Worm (Caenorhabditis elegans) whole organism, L4 larva: ENCODE results near the gene snr-4.

ENCODE experiments used
- Y75B8A.6 ChIP-seq: fragments of 200-800 bp; sonication (Bioruptor generic); IDR thresholded peaks from 2 replicates; pipeline ENCODE4 v1.3.6; 2022; ENCODE audit warnings: missing genetic modification reagents, missing genetic modification characterization, missing compliant biosample characterization
- aha-1 ChIP-seq: fragments of 150-350 bp; peaks from one replicate; lab custom pipeline; 2014; ENCODE audit warnings: missing biosample characterization, missing genetic modification characterization
- ceh-28 ChIP-seq: fragments of 150-350 bp; optimal IDR thresholded peaks from 2 replicates; lab custom pipeline; 2014; ENCODE audit warnings: missing biosample characterization, missing genetic modification reagents, missing genetic modification characterization
- ceh-32 ChIP-seq: sonication (generic microtip); optimal IDR thresholded peaks from 2 replicates; lab custom pipeline; 2016; ENCODE audit warnings: mild to moderate bottlenecking, missing genetic modification characterization, missing compliant biosample characterization; ENCODE audit not compliant: poor library complexity
- ces-1 ChIP-seq: fragments of 150-350 bp; sonication (generic microtip); optimal IDR thresholded peaks from 4 replicates; lab custom pipeline; 2014; ENCODE audit warnings: missing biosample characterization, missing genetic modification reagents, missing genetic modification characterization
- daf-16 ChIP-seq, 3 experiments: sonication (generic microtip); optimal IDR thresholded peaks; 2 replicates each; lab custom pipeline; 2016 to 2017; ENCODE audit warnings: missing genetic modification characterization in 3 of 3, missing genetic modification reagents in 3 of 3, mild to moderate bottlenecking in 2 of 3, missing compliant biosample characterization in 2 of 3, missing biosample characterization in 1 of 3, moderate library complexity in 1 of 3
- dmd-6 ChIP-seq: fragments of 200-800 bp; sonication (Bioruptor generic); IDR thresholded peaks from 2 replicates; pipeline ENCODE4 v1.3.6; 2022; ENCODE audit warnings: missing genetic modification reagents, missing genetic modification characterization, missing compliant biosample characterization
- dmd-8 ChIP-seq: fragments of 200-800 bp; sonication (Bioruptor generic); IDR thresholded peaks from 2 replicates; pipeline ENCODE4 v1.3.6; 2022; ENCODE audit warnings: missing genetic modification characterization, missing compliant biosample characterization
- dpl-1 ChIP-seq: fragments of 150-350 bp; optimal IDR thresholded peaks from 2 replicates; lab custom pipeline; 2014; ENCODE audit warnings: missing biosample characterization, missing genetic modification reagents, missing genetic modification characterization
- dve-1 ChIP-seq: sonication (generic microtip); optimal IDR thresholded peaks from 2 replicates; lab custom pipeline; 2017; ENCODE audit warnings: antibody characterized with exemption, mild to moderate bottlenecking, missing genetic modification characterization, missing compliant biosample characterization; ENCODE audit not compliant: insufficient read depth
- hlh-11 ChIP-seq: fragments of 200-800 bp; sonication (Bioruptor generic); optimal IDR thresholded peaks from 2 replicates; lab custom pipeline; 2018; ENCODE audit warnings: mild to moderate bottlenecking, missing genetic modification characterization, missing compliant biosample characterization
- lim-7 ChIP-seq: fragments of 200-800 bp; sonication (Bioruptor generic); IDR thresholded peaks from 2 replicates; pipeline ENCODE4 v1.3.6; 2022; ENCODE audit warnings: missing genetic modification characterization, missing compliant biosample characterization
- lin-1 ChIP-seq: fragments of 200-800 bp; sonication (Bioruptor generic); IDR thresholded peaks from 2 replicates; pipeline ENCODE4 v1.3.6; 2022; ENCODE audit warnings: missing genetic modification reagents, missing genetic modification characterization, missing compliant biosample characterization
- lin-13 ChIP-seq: fragments of 150-350 bp; optimal IDR thresholded peaks from 2 replicates; lab custom pipeline; 2014; ENCODE audit warnings: missing biosample characterization, missing genetic modification reagents, missing genetic modification characterization
- lin-39 ChIP-seq: fragments of 150-350 bp; optimal IDR thresholded peaks from 2 replicates; lab custom pipeline; 2014; ENCODE audit warnings: missing biosample characterization, missing genetic modification reagents, missing genetic modification characterization
- mxl-3 ChIP-seq: fragments of 200-800 bp; sonication (Bioruptor generic); optimal IDR thresholded peaks from 2 replicates; lab custom pipeline; 2018; ENCODE audit warnings: mild to moderate bottlenecking, missing genetic modification characterization, missing compliant biosample characterization
- nhr-237 ChIP-seq: sonication (generic microtip); optimal IDR thresholded peaks from 2 replicates; lab custom pipeline; 2017; ENCODE audit warnings: missing biosample characterization, missing genetic modification characterization
- nhr-28 ChIP-seq: fragments of 150-350 bp; optimal IDR thresholded peaks from 2 replicates; lab custom pipeline; 2014; ENCODE audit warnings: missing biosample characterization, missing genetic modification characterization
- nhr-41 ChIP-seq: fragments of 200-800 bp; sonication (Bioruptor generic); IDR thresholded peaks from 2 replicates; pipeline ENCODE4 v1.3.6; 2022; ENCODE audit warnings: missing genetic modification reagents, missing genetic modification characterization, missing compliant biosample characterization
- nhr-48 ChIP-seq: sonication (generic microtip); optimal IDR thresholded peaks from 2 replicates; lab custom pipeline; 2016; ENCODE audit warnings: mild to moderate bottlenecking, missing genetic modification characterization, missing compliant biosample characterization
- nhr-77 ChIP-seq: fragments of 150-350 bp; optimal IDR thresholded peaks from 2 replicates; lab custom pipeline; 2014; ENCODE audit warnings: missing biosample characterization, missing genetic modification characterization
- php-3 ChIP-seq: fragments of 200-800 bp; sonication (Bioruptor generic); IDR thresholded peaks from 2 replicates; pipeline ENCODE4 v1.3.6; 2022; ENCODE audit warnings: missing genetic modification reagents, missing genetic modification characterization, missing compliant biosample characterization
- pqm-1 ChIP-seq: sonication (generic microtip); optimal IDR thresholded peaks from 2 replicates; lab custom pipeline; 2017; ENCODE audit warnings: missing biosample characterization, missing genetic modification characterization
- rbr-2 ChIP-seq: sonication (generic microtip); optimal IDR thresholded peaks from 2 replicates; lab custom pipeline; 2016; ENCODE audit warnings: missing genotype, missing genetic modification characterization, missing compliant biosample characterization
- saeg-2 ChIP-seq: fragments of 200-800 bp; sonication (Bioruptor generic); IDR thresholded peaks from 2 replicates; pipeline ENCODE4 v1.3.6; 2022; ENCODE audit warnings: missing genetic modification reagents, missing genetic modification characterization, missing compliant biosample characterization
- set-16 ChIP-seq: fragments of 200-800 bp; sonication (Bioruptor generic); IDR thresholded peaks from 2 replicates; pipeline ENCODE4 v1.3.6; 2022; ENCODE audit warnings: missing genetic modification reagents, missing genetic modification characterization, missing compliant biosample characterization
- snpc-4 ChIP-seq: fragments of 150-350 bp; optimal IDR thresholded peaks from 2 replicates; lab custom pipeline; 2014; ENCODE audit warnings: missing biosample characterization, missing genetic modification characterization
- spr-1 ChIP-seq: sonication (generic microtip); optimal IDR thresholded peaks from 2 replicates; lab custom pipeline; 2016; ENCODE audit warnings: mild to moderate bottlenecking, missing genetic modification characterization, missing compliant biosample characterization
- spr-3 ChIP-seq: fragments of 200-800 bp; sonication (Bioruptor generic); optimal IDR thresholded peaks from 2 replicates; lab custom pipeline; 2018; ENCODE audit warnings: mild to moderate bottlenecking, missing genetic modification characterization, missing compliant biosample characterization
- unc-130 ChIP-seq: sonication (generic microtip); optimal IDR thresholded peaks from 2 replicates; lab custom pipeline; 2016; ENCODE audit warnings: missing genetic modification reagents, missing genetic modification characterization, missing compliant biosample characterization
- unc-62 ChIP-seq, 3 experiments: fragments of 150-350 bp in 1 of 3; sonication (generic microtip); optimal IDR thresholded peaks in 2 of 3; peaks in 1 of 3; 1 replicate in 1 of 3; 2 replicates in 2 of 3; lab custom pipeline; 2014 to 2017; ENCODE audit warnings: missing biosample characterization in 3 of 3, missing genetic modification characterization in 3 of 3, missing genetic modification reagents in 3 of 3, missing genotype in 1 of 3
- zip-11 ChIP-seq: fragments of 200-800 bp; sonication (Bioruptor generic); IDR thresholded peaks from 2 replicates; pipeline ENCODE4 v1.3.6; 2022; ENCODE audit warnings: missing genetic modification characterization, missing compliant biosample characterization
- zip-2 ChIP-seq: fragments of 150-350 bp; optimal IDR thresholded peaks from 2 replicates; lab custom pipeline; 2014; ENCODE audit warnings: missing biosample characterization, missing genetic modification characterization
- ztf-11 ChIP-seq: fragments of 150-350 bp; optimal IDR thresholded peaks from 2 replicates; lab custom pipeline; 2014; ENCODE audit warnings: missing biosample characterization, missing genetic modification characterization

snr-4 gene

DNA sequence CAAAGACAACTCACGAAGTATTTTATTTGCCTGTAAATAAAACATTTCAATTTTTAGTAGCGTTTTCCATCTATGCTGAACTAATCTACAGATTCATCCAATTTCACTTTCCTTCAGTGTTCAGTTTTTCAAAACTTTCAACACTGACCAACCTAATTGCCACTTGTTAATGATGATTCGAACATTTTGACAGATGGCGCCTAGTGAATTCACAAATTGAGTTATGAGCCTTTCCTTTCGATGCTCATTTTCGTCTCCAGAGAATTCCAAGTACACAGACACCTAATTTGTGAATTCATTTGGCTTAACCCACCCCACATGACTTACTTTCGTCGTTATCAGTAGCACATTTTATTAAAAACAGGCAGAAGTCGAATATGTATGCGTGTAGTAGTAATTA is 32.7 kb downstream of the snr-4 start:
- TF ChIP-seq mxl-3: no peak
- no peak for TF ChIP-seq hlh-11 (tag; lab: Kevin White, UChicago)
- TF ChIP-seq zip-2 (tag; lab: Kevin White, UChicago): no peak
- TF ChIP-seq, all 104 proteins: peak for 0

DNA sequence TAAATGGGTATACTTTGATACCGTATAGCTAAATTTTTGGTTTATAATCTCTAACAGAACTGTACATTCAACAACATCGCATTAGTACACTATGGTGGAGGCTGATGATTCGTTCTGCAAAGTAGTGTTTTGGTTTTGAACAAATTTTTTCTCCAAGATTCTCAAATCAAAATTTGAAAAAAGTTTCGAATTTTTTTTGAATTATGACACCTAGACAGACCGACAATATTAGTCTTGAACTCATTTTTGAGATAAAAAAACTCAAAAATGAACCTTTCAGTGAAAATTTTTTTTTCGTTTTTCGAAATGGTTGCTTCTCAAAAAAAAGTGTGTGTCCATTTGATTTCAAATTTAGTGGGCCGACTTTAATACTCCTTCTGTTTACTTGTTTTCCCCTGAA is 34.1 kb downstream of the snr-4 start:
- TF ChIP-seq aha-1 (tag; lab: Kevin White, UChicago) (peak; percentile 94), php-3 (GFP tag; lab: Robert Waterston, UW) (no peak)

DNA sequence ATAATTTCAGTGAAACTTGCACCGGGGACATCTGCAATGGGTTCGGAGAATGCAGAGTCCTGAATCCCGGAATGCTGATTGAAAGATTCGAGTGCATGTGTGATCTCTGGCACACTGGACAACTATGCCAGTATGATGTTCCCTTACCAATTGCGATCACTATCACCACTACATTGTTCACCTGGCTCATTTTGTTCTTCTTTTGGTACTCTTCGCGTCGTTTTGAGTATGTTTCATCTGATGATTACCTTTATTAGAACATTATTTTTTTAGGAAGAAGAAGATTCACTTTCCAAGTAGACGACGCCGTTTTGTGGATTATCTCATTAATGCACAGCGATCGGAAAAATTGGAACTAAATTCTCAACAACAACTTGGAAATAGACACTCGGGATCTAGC is 35.8 kb downstream of the snr-4 start:
- TF ChIP-seq unc-62 (GFP tag; optimal IDR thresholded peaks at IDR 0.05 in 1 of 2; lab: Kevin White, UChicago) (peak in 1 of 2 experiments; percentile 92), unc-62 (tag; optimal IDR thresholded peaks at IDR 0.05; lab: Kevin White, UChicago) (no peak), rbr-2 (tag; lab: Kevin White, UChicago) (no peak), ces-1 (GFP tag; lab: Kevin White, UChicago) (no peak), aha-1 (tag; lab: Kevin White, UChicago) (peak; percentile 78)

DNA sequence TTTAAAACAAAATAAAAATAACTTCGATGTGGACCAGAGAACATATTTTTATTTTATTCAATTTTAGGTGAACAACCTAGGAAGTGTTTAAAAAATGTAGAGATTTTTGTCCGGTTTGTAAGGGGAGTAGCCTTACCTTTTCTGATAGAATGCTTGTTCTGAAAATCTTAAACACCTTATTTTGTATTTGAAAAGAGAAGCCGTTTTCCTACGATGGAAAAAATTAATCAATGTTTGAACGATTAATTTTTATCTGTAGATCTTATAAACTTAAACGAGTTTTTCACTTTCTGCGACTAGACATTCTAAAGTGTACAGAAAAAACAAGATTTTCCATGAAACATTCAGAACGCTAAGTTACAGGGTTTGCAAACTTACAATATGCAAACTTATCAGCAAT is 37.2 kb downstream of the snr-4 start, which contains the start of gene F58H1.6:
TSS of gene F58H1.6 (plus strand) at position 301 of the 400 bp plus-strand sequence.
- TF ChIP-seq dmd-8 (GFP tag; lab: Robert Waterston, UW): no peak
- no peak for TF ChIP-seq hlh-11 (tag; lab: Kevin White, UChicago)
- TF ChIP-seq lin-39 (tag; lab: Kevin White, UChicago): no peak
- no peak for TF ChIP-seq nhr-237 (tag; lab: Kevin White, UChicago)
- TF ChIP-seq mxl-3: no peak
- TF ChIP-seq nhr-41: no peak
- no peak for TF ChIP-seq lim-7 (GFP tag; lab: Robert Waterston, UW)
- no peak for TF ChIP-seq daf-16 (GFP tag; optimal IDR thresholded peaks at IDR 0.05; lab: Kevin White, UChicago)
- no peak for TF ChIP-seq daf-16 (tag; optimal IDR thresholded peaks at IDR 0.05; lab: Kevin White, UChicago)
- TF ChIP-seq ztf-11 (tag; lab: Kevin White, UChicago): no peak
- TF ChIP-seq snpc-4: no peak
- no peak for TF ChIP-seq Y75B8A.6 (GFP tag; lab: Robert Waterston, UW)
- no peak for TF ChIP-seq ceh-28
- no peak for TF ChIP-seq saeg-2 (GFP tag; lab: Robert Waterston, UW)
- TF ChIP-seq ces-1 (GFP tag; lab: Kevin White, UChicago): no peak
- no peak for TF ChIP-seq php-3 (GFP tag; lab: Robert Waterston, UW)
- no peak for TF ChIP-seq spr-3 (GFP tag; lab: Kevin White, UChicago)
- TF ChIP-seq zip-11 (GFP tag; lab: Robert Waterston, UW): no peak
- no peak for TF ChIP-seq spr-1
- no peak for TF ChIP-seq nhr-48
- TF ChIP-seq zip-2 (tag; lab: Kevin White, UChicago): no peak

DNA sequence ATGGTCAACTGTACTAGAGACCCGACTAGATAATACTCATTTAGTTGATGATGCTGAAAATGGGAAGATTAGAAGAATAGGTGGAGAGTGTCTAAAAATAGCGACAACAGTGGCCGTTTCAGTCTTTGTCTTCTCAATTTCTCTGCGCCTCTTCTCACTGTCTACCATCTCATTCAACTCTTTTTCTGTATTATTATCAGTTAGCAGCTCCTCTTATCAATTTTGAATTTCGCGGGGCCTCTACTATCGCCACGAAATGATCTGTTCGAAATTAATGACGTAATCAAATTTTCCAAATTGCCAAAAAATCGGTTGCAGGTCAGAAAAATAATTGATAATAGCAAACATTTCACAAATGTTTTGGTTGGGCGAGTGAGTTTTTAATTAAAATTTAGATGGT is 37.9 kb downstream of the snr-4 start:
- peak; percentile 87 for TF ChIP-seq php-3 (GFP tag; lab: Robert Waterston, UW)
- peak; percentile 72 for TF ChIP-seq nhr-77
- TF ChIP-seq lin-1: peak; percentile 61; the same call in 1 of the 2 replicates
- TF ChIP-seq ceh-32 (tag; lab: Kevin White, UChicago): no peak
- TF ChIP-seq pqm-1 (tag; lab: Kevin White, UChicago): peak; percentile 61
- TF ChIP-seq dve-1 (tag; lab: Kevin White, UChicago): peak; percentile 81
- no peak for TF ChIP-seq lin-13 (GFP tag; lab: Kevin White, UChicago)
- TF ChIP-seq daf-16 (GFP tag; optimal IDR thresholded peaks at IDR 0.05; lab: Kevin White, UChicago): no peak
- TF ChIP-seq daf-16 (tag; optimal IDR thresholded peaks at IDR 0.05; lab: Kevin White, UChicago): peak; percentile 74
- TF ChIP-seq aha-1 (tag; lab: Kevin White, UChicago): peak; percentile 61
- peak; percentile 66 for TF ChIP-seq nhr-28
- TF ChIP-seq unc-130 (GFP tag; lab: Kevin White, UChicago): no peak
- peak; percentile 74 for TF ChIP-seq nhr-48
- TF ChIP-seq dmd-6: peak; percentile 80
- TF ChIP-seq dpl-1 (GFP tag; lab: Kevin White, UChicago): peak; percentile 7
- TF ChIP-seq hlh-11 (tag; lab: Kevin White, UChicago): peak; percentile 88
- TF ChIP-seq set-16: no peak
- TF ChIP-seq, all 104 proteins: peak for 12
